Worm (Caenorhabditis elegans) whole organism, late embryonic: Measurements from ENCODE around the gene pdfr-1.
A peak's percentile ranks its signal among the peaks of the same experiment; 100 is the strongest.

Experiments used
- F13H6.1 ChIP-seq: sonication (generic microtip); optimal IDR thresholded peaks from 2 replicates; lab custom pipeline; 2016; ENCODE audit warnings: missing genetic modification characterization, missing compliant biosample characterization
- K09A11.1 ChIP-seq: sonication (generic microtip); optimal IDR thresholded peaks from 2 replicates; lab custom pipeline; 2017; ENCODE audit warnings: antibody characterized with exemption, mild to moderate bottlenecking, missing genetic modification characterization, missing compliant biosample characterization; ENCODE audit not compliant: insufficient read depth
- T23F11.4 ChIP-seq: fragments of 200-800 bp; sonication (Bioruptor generic); optimal IDR thresholded peaks from 2 replicates; lab custom pipeline; 2018; ENCODE audit warnings: mild to moderate bottlenecking, missing genetic modification characterization, missing compliant biosample characterization
- ahr-1 ChIP-seq: sonication (generic microtip); optimal IDR thresholded peaks from 2 replicates; lab custom pipeline; 2016; ENCODE audit warnings: missing genetic modification characterization, missing compliant biosample characterization
- ama-1 ChIP-seq: fragments of 150-350 bp; optimal IDR thresholded peaks from 2 replicates; lab custom pipeline; 2014
- ceh-19 ChIP-seq: fragments of 200-800 bp; sonication (Bioruptor generic); optimal IDR thresholded peaks from 2 replicates; lab custom pipeline; 2018; ENCODE audit warnings: mild to moderate bottlenecking, missing genetic modification characterization, missing compliant biosample characterization
- ceh-22 ChIP-seq: sonication (generic microtip); optimal IDR thresholded peaks from 2 replicates; lab custom pipeline; 2017; ENCODE audit warnings: missing biosample characterization, missing genetic modification characterization
- ceh-31 ChIP-seq: sonication (generic microtip); optimal IDR thresholded peaks from 2 replicates; lab custom pipeline; 2016; ENCODE audit warnings: missing genetic modification characterization, missing compliant biosample characterization
- ceh-9 ChIP-seq: sonication (generic microtip); optimal IDR thresholded peaks from 2 replicates; lab custom pipeline; 2016; ENCODE audit warnings: mild to moderate bottlenecking, missing genetic modification characterization, inconsistent platforms, missing compliant biosample characterization
- dve-1 ChIP-seq: sonication (generic microtip); optimal IDR thresholded peaks from 2 replicates; lab custom pipeline; 2017; ENCODE audit warnings: antibody characterized with exemption, mild to moderate bottlenecking, missing genetic modification characterization, missing compliant biosample characterization
- elt-4 ChIP-seq: sonication (generic microtip); optimal IDR thresholded peaks from 2 replicates; lab custom pipeline; 2016; ENCODE audit warnings: missing genetic modification characterization, missing compliant biosample characterization
- ets-4 ChIP-seq: sonication (generic microtip); optimal IDR thresholded peaks from 2 replicates; lab custom pipeline; 2016; ENCODE audit warnings: missing genetic modification characterization, missing compliant biosample characterization
- eyg-1 ChIP-seq: sonication (generic microtip); optimal IDR thresholded peaks from 2 replicates; lab custom pipeline; 2016; ENCODE audit warnings: missing genotype, missing genetic modification characterization, missing compliant biosample characterization
- fkh-6 ChIP-seq: sonication (generic microtip); optimal IDR thresholded peaks from 2 replicates; lab custom pipeline; 2016; ENCODE audit warnings: missing genetic modification characterization, missing compliant biosample characterization
- gmeb-2 ChIP-seq: sonication (generic microtip); optimal IDR thresholded peaks from 2 replicates; lab custom pipeline; 2016; ENCODE audit warnings: missing genetic modification characterization, inconsistent platforms, missing compliant biosample characterization
- hlh-13 ChIP-seq: fragments of 200-800 bp; sonication (Bioruptor generic); optimal IDR thresholded peaks from 2 replicates; lab custom pipeline; 2018; ENCODE audit warnings: mild to moderate bottlenecking, missing genetic modification characterization, missing compliant biosample characterization
- hlh-15 ChIP-seq: sonication (generic microtip); optimal IDR thresholded peaks from 2 replicates; lab custom pipeline; 2016; ENCODE audit warnings: missing genetic modification characterization, missing compliant biosample characterization
- hlh-30 ChIP-seq: sonication (generic microtip); optimal IDR thresholded peaks from 2 replicates; lab custom pipeline; 2017; ENCODE audit warnings: antibody characterized with exemption, missing genetic modification characterization, missing compliant biosample characterization; ENCODE audit not compliant: insufficient read depth
- hlh-6 ChIP-seq: sonication (generic microtip); optimal IDR thresholded peaks from 2 replicates; lab custom pipeline; 2016; ENCODE audit warnings: missing genotype, missing genetic modification characterization, missing compliant biosample characterization
- hlh-8 ChIP-seq: sonication (generic microtip); optimal IDR thresholded peaks from 2 replicates; lab custom pipeline; 2016; ENCODE audit warnings: missing genotype, missing genetic modification characterization, missing compliant biosample characterization
- lim-6 ChIP-seq: sonication (generic microtip); optimal IDR thresholded peaks from 2 replicates; lab custom pipeline; 2016; ENCODE audit warnings: missing genetic modification characterization, missing compliant biosample characterization
- lin-11 ChIP-seq: fragments of 200-800 bp; sonication (Bioruptor generic); optimal IDR thresholded peaks from 2 replicates; lab custom pipeline; 2018; ENCODE audit warnings: mild to moderate bottlenecking, missing genetic modification characterization, missing compliant biosample characterization
- madf-2 ChIP-seq: sonication (generic microtip); optimal IDR thresholded peaks from 2 replicates; lab custom pipeline; 2017; ENCODE audit warnings: missing genetic modification characterization, missing compliant biosample characterization
- mec-3 ChIP-seq: sonication (generic microtip); optimal IDR thresholded peaks from 2 replicates; lab custom pipeline; 2016; ENCODE audit warnings: borderline replicate concordance, missing genetic modification characterization, missing compliant biosample characterization
- nfya-1 ChIP-seq: sonication (generic microtip); optimal IDR thresholded peaks from 2 replicates; lab custom pipeline; 2017; ENCODE audit warnings: missing genetic modification characterization, mild to moderate bottlenecking, missing compliant biosample characterization, antibody characterized with exemption, moderate library complexity
- nhr-11 ChIP-seq: fragments of 150-350 bp; optimal IDR thresholded peaks from 2 replicates; lab custom pipeline; 2014; ENCODE audit warnings: missing biosample characterization, missing genetic modification characterization
- nhr-232 ChIP-seq: sonication (generic microtip); optimal IDR thresholded peaks from 2 replicates; lab custom pipeline; 2016; ENCODE audit warnings: missing genetic modification characterization, missing compliant biosample characterization
- pag-3 ChIP-seq: sonication (generic microtip); optimal IDR thresholded peaks from 2 replicates; lab custom pipeline; 2016; ENCODE audit warnings: missing compliant biosample characterization, missing genetic modification characterization, borderline replicate concordance
- pha-2 ChIP-seq: sonication (generic microtip); optimal IDR thresholded peaks from 2 replicates; lab custom pipeline; 2017; ENCODE audit warnings: mild to moderate bottlenecking, missing genetic modification characterization, missing compliant biosample characterization
- pha-4 ChIP-seq: fragments of 150-350 bp; optimal IDR thresholded peaks from 2 replicates; lab custom pipeline; 2018; ENCODE audit warnings: missing biosample characterization, missing genetic modification reagents, missing genetic modification characterization
- ref-2 ChIP-seq: sonication (generic microtip); optimal IDR thresholded peaks from 2 replicates; lab custom pipeline; 2016; ENCODE audit warnings: missing genetic modification characterization, missing compliant biosample characterization
- sox-2 ChIP-seq: fragments of 200-800 bp; sonication (Bioruptor generic); IDR thresholded peaks from 2 replicates; pipeline ENCODE4 v1.3.6; 2022; ENCODE audit warnings: missing genetic modification reagents, missing genetic modification characterization, missing compliant biosample characterization
- sox-4 ChIP-seq: sonication (generic microtip); optimal IDR thresholded peaks from 2 replicates; lab custom pipeline; 2017; ENCODE audit warnings: mild to moderate bottlenecking, missing genetic modification characterization, inconsistent platforms, missing compliant biosample characterization
- tbx-2 ChIP-seq: sonication (generic microtip); optimal IDR thresholded peaks from 2 replicates; lab custom pipeline; 2016; ENCODE audit warnings: missing genetic modification characterization, missing compliant biosample characterization
- ttx-3 ChIP-seq: sonication (generic microtip); optimal IDR thresholded peaks from 2 replicates; lab custom pipeline; 2016; ENCODE audit warnings: missing genetic modification reagents, missing genetic modification characterization, missing compliant biosample characterization
- unc-3 ChIP-seq, 2 experiments: fragments of 200-800 bp in 1 of 2; sonication (Bioruptor generic) in 1 of 2; sonication (generic microtip) in 1 of 2; conservative IDR thresholded peaks in 1 of 2; optimal IDR thresholded peaks in 1 of 2; 2 replicates each; pipeline versions ENCODE4 v1.3.6 to Lab custom; 2016 to 2022; ENCODE audit warnings: missing compliant biosample characterization in 2 of 2, missing genetic modification characterization in 2 of 2, missing genetic modification reagents in 1 of 2
- unc-42 ChIP-seq: sonication (generic microtip); optimal IDR thresholded peaks from 2 replicates; lab custom pipeline; 2016; ENCODE audit warnings: missing genotype, missing genetic modification characterization, missing compliant biosample characterization
- unc-55 ChIP-seq: sonication (generic microtip); optimal IDR thresholded peaks from 2 replicates; lab custom pipeline; 2017; ENCODE audit warnings: missing biosample characterization, missing genetic modification reagents, missing genetic modification characterization
- zip-5 ChIP-seq: sonication (generic microtip); optimal IDR thresholded peaks from 2 replicates; lab custom pipeline; 2016; ENCODE audit warnings: missing genetic modification characterization, missing compliant biosample characterization

pdfr-1 gene

ce11 chrIII:6605442-6605992 is 46.4 kb downstream of the pdfr-1 start:
- TF ChIP-seq hlh-6, result no peak
- TF ChIP-seq madf-2 (tag; lab: Kevin White, UChicago), result no peak
- TF ChIP-seq ama-1 (lab: Kevin White, UChicago), result no peak
- no peak for TF ChIP-seq mec-3 (tag; lab: Kevin White, UChicago)
- no peak for TF ChIP-seq eyg-1 (tag; lab: Kevin White, UChicago)
- no peak for TF ChIP-seq ceh-9
- no peak for TF ChIP-seq K09A11.1 (tag; lab: Kevin White, UChicago)
- TF ChIP-seq nfya-1, result peak; percentile 8
- no peak for TF ChIP-seq ceh-31 (tag; lab: Kevin White, UChicago)
- no peak for TF ChIP-seq ahr-1
- TF ChIP-seq gmeb-2 (tag; lab: Kevin White, UChicago), result no peak
- peak; percentile 4; the same call in 1 of the 2 replicates for TF ChIP-seq sox-2 (GFP tag; lab: Robert Waterston, UW)
- no peak for TF ChIP-seq tbx-2 (tag; lab: Kevin White, UChicago)
- TF ChIP-seq fkh-6, result no peak
- no peak for TF ChIP-seq T23F11.4 (GFP tag; lab: Kevin White, UChicago)
- TF ChIP-seq unc-55 (GFP tag; lab: Kevin White, UChicago), result peak; percentile 46
- no peak for TF ChIP-seq unc-42 (tag; lab: Kevin White, UChicago)

ce11 chrIII:6604317-6604716 is 47.6 kb downstream of the pdfr-1 start:
- TF ChIP-seq hlh-30 (tag; lab: Kevin White, UChicago), result no peak
- no peak for TF ChIP-seq lin-11 (tag; lab: Kevin White, UChicago)
- TF ChIP-seq nhr-11 (tag; lab: Kevin White, UChicago), result no peak
- TF ChIP-seq lim-6 (tag; lab: Kevin White, UChicago), result no peak
- no peak for TF ChIP-seq ahr-1
- no peak for TF ChIP-seq eyg-1 (tag; lab: Kevin White, UChicago)
- TF ChIP-seq pha-2 (tag; lab: Kevin White, UChicago), result no peak
- no peak for TF ChIP-seq hlh-13
- TF ChIP-seq ets-4 (tag; lab: Kevin White, UChicago), result no peak
- TF ChIP-seq zip-5 (tag; lab: Kevin White, UChicago), result no peak
- TF ChIP-seq sox-4 (tag; lab: Kevin White, UChicago), result no peak
- no peak for TF ChIP-seq pag-3 (tag; lab: Kevin White, UChicago)
- no peak for TF ChIP-seq ttx-3 (tag; lab: Kevin White, UChicago)
- TF ChIP-seq unc-3 (GFP tag; conservative IDR thresholded peaks at IDR 0.05; lab: Robert Waterston, UW), result no peak
- TF ChIP-seq unc-3 (tag; optimal IDR thresholded peaks at IDR 0.05; lab: Kevin White, UChicago), result no peak
- no peak for TF ChIP-seq unc-42 (tag; lab: Kevin White, UChicago)
- TF ChIP-seq ref-2 (tag; lab: Kevin White, UChicago), result no peak
- no peak for TF ChIP-seq elt-4 (tag; lab: Kevin White, UChicago)
- no peak for TF ChIP-seq gmeb-2 (tag; lab: Kevin White, UChicago)
- no peak for TF ChIP-seq hlh-8 (tag; lab: Kevin White, UChicago)

- TF ChIP-seq madf-2 (tag; lab: Kevin White, UChicago) (no peak), ceh-19 (GFP tag; lab: Kevin White, UChicago) (no peak), unc-3 (GFP tag; conservative IDR thresholded peaks at IDR 0.05; lab: Robert Waterston, UW) (no peak), unc-3 (tag; optimal IDR thresholded peaks at IDR 0.05; lab: Kevin White, UChicago) (no peak), pha-4 (no peak), ttx-3 (tag; lab: Kevin White, UChicago) (no peak), ama-1 (lab: Kevin White, UChicago) (no peak), dve-1 (tag; lab: Kevin White, UChicago) (no peak), ceh-22 (tag; lab: Kevin White, UChicago) (no peak), nhr-232 (tag; lab: Kevin White, UChicago) (no peak), fkh-6 (no peak), F13H6.1 (tag; lab: Kevin White, UChicago) (no peak), hlh-6 (no peak), unc-55 (GFP tag; lab: Kevin White, UChicago) (no peak), lin-11 (tag; lab: Kevin White, UChicago) (no peak), mec-3 (tag; lab: Kevin White, UChicago) (no peak), hlh-15 (tag; lab: Kevin White, UChicago) (no peak)
- TF ChIP-seq, all 69 proteins: peak for 0
Observed at ce11 chrIII:6603185-6603584, 48.7 kb downstream of the pdfr-1 start.
